Worm (Caenorhabditis elegans) whole organism, late embryonic: ENCODE results near the gene abts-2.

Experiments
- C38D4.7 ChIP-seq: fragments of 200-800 bp; sonication (Bioruptor generic); optimal IDR thresholded peaks from 2 replicates; lab custom pipeline; 2018; ENCODE audit warnings: mild to moderate bottlenecking, missing genetic modification characterization, moderate library complexity, missing compliant biosample characterization
- F13H6.1 ChIP-seq: sonication (generic microtip); optimal IDR thresholded peaks from 2 replicates; lab custom pipeline; 2016; ENCODE audit warnings: missing genetic modification characterization, missing compliant biosample characterization
- K02D7.2 ChIP-seq: sonication (generic microtip); optimal IDR thresholded peaks from 2 replicates; lab custom pipeline; 2017; ENCODE audit warnings: mild to moderate bottlenecking, missing genetic modification characterization, missing compliant biosample characterization
- Y22D7AL.16 ChIP-seq: sonication (generic microtip); optimal IDR thresholded peaks from 2 replicates; lab custom pipeline; 2016; ENCODE audit warnings: missing genetic modification characterization, missing compliant biosample characterization
- ceh-14 ChIP-seq: sonication (generic microtip); optimal IDR thresholded peaks from 2 replicates; lab custom pipeline; 2016; ENCODE audit warnings: missing genotype, missing genetic modification characterization, missing compliant biosample characterization
- ceh-18 ChIP-seq: sonication (generic microtip); optimal IDR thresholded peaks from 2 replicates; lab custom pipeline; 2016; ENCODE audit warnings: missing genetic modification characterization, missing compliant biosample characterization
- ceh-19 ChIP-seq: fragments of 200-800 bp; sonication (Bioruptor generic); optimal IDR thresholded peaks from 2 replicates; lab custom pipeline; 2018; ENCODE audit warnings: mild to moderate bottlenecking, missing genetic modification characterization, missing compliant biosample characterization
- ceh-2 ChIP-seq: sonication (generic microtip); optimal IDR thresholded peaks from 2 replicates; lab custom pipeline; 2016; ENCODE audit warnings: missing genotype, missing genetic modification characterization, missing compliant biosample characterization
- ceh-22 ChIP-seq: sonication (generic microtip); optimal IDR thresholded peaks from 2 replicates; lab custom pipeline; 2017; ENCODE audit warnings: missing biosample characterization, missing genetic modification characterization
- ceh-31 ChIP-seq: sonication (generic microtip); optimal IDR thresholded peaks from 2 replicates; lab custom pipeline; 2016; ENCODE audit warnings: missing genetic modification characterization, missing compliant biosample characterization
- ceh-34 ChIP-seq: sonication (generic microtip); optimal IDR thresholded peaks from 2 replicates; lab custom pipeline; 2016; ENCODE audit warnings: mild to moderate bottlenecking, missing genetic modification characterization, missing compliant biosample characterization
- ceh-45 ChIP-seq: fragments of 200-800 bp; sonication (Bioruptor generic); IDR thresholded peaks from 2 replicates; pipeline ENCODE4 v1.3.6; 2022; ENCODE audit warnings: missing genetic modification reagents, missing genetic modification characterization, missing compliant biosample characterization
- ceh-48 ChIP-seq: sonication (generic microtip); optimal IDR thresholded peaks from 2 replicates; lab custom pipeline; 2016; ENCODE audit warnings: missing genetic modification characterization, inconsistent platforms, missing compliant biosample characterization
- ceh-6 ChIP-seq: fragments of 200-800 bp; sonication (Bioruptor generic); optimal IDR thresholded peaks from 2 replicates; lab custom pipeline; 2018; ENCODE audit warnings: mild to moderate bottlenecking, missing genetic modification characterization, missing compliant biosample characterization
- dmd-4 ChIP-seq: sonication (generic microtip); optimal IDR thresholded peaks from 2 replicates; lab custom pipeline; 2016; ENCODE audit warnings: borderline replicate concordance, missing genetic modification characterization, missing compliant biosample characterization
- elt-2 ChIP-seq: sonication (generic microtip); optimal IDR thresholded peaks from 2 replicates; lab custom pipeline; 2016; ENCODE audit warnings: missing genetic modification reagents, missing genetic modification characterization, missing compliant biosample characterization
- elt-4 ChIP-seq: sonication (generic microtip); optimal IDR thresholded peaks from 2 replicates; lab custom pipeline; 2016; ENCODE audit warnings: missing genetic modification characterization, missing compliant biosample characterization
- eyg-1 ChIP-seq: sonication (generic microtip); optimal IDR thresholded peaks from 2 replicates; lab custom pipeline; 2016; ENCODE audit warnings: missing genotype, missing genetic modification characterization, missing compliant biosample characterization
- fkh-10 ChIP-seq: fragments of 150-350 bp; optimal IDR thresholded peaks from 2 replicates; lab custom pipeline; 2014; ENCODE audit warnings: missing biosample characterization, missing genetic modification reagents, missing genetic modification characterization
- fkh-6 ChIP-seq: sonication (generic microtip); optimal IDR thresholded peaks from 2 replicates; lab custom pipeline; 2016; ENCODE audit warnings: missing genetic modification characterization, missing compliant biosample characterization
- hlh-15 ChIP-seq: sonication (generic microtip); optimal IDR thresholded peaks from 2 replicates; lab custom pipeline; 2016; ENCODE audit warnings: missing genetic modification characterization, missing compliant biosample characterization
- hlh-30 ChIP-seq: sonication (generic microtip); optimal IDR thresholded peaks from 2 replicates; lab custom pipeline; 2017; ENCODE audit warnings: antibody characterized with exemption, missing genetic modification characterization, missing compliant biosample characterization; ENCODE audit not compliant: insufficient read depth
- lin-11 ChIP-seq: fragments of 200-800 bp; sonication (Bioruptor generic); optimal IDR thresholded peaks from 2 replicates; lab custom pipeline; 2018; ENCODE audit warnings: mild to moderate bottlenecking, missing genetic modification characterization, missing compliant biosample characterization
- mec-3 ChIP-seq: sonication (generic microtip); optimal IDR thresholded peaks from 2 replicates; lab custom pipeline; 2016; ENCODE audit warnings: borderline replicate concordance, missing genetic modification characterization, missing compliant biosample characterization
- nfya-1 ChIP-seq: sonication (generic microtip); optimal IDR thresholded peaks from 2 replicates; lab custom pipeline; 2017; ENCODE audit warnings: missing genetic modification characterization, mild to moderate bottlenecking, missing compliant biosample characterization, antibody characterized with exemption, moderate library complexity
- nhr-232 ChIP-seq: sonication (generic microtip); optimal IDR thresholded peaks from 2 replicates; lab custom pipeline; 2016; ENCODE audit warnings: missing genetic modification characterization, missing compliant biosample characterization
- npax-4 ChIP-seq: sonication (generic microtip); optimal IDR thresholded peaks from 2 replicates; lab custom pipeline; 2016; ENCODE audit warnings: missing genetic modification characterization, missing compliant biosample characterization
- odd-2 ChIP-seq: sonication (generic microtip); optimal IDR thresholded peaks from 2 replicates; lab custom pipeline; 2017; ENCODE audit warnings: antibody characterized with exemption, mild to moderate bottlenecking, missing genetic modification characterization, missing compliant biosample characterization
- pat-9 ChIP-seq: fragments of 200-800 bp; sonication (Bioruptor generic); optimal IDR thresholded peaks from 2 replicates; lab custom pipeline; 2018; ENCODE audit warnings: mild to moderate bottlenecking, missing genetic modification characterization, moderate library complexity, missing compliant biosample characterization
- rnt-1 ChIP-seq: sonication (generic microtip); optimal IDR thresholded peaks from 2 replicates; lab custom pipeline; 2016; ENCODE audit warnings: missing genetic modification characterization, missing compliant biosample characterization
- sox-2 ChIP-seq: fragments of 200-800 bp; sonication (Bioruptor generic); IDR thresholded peaks from 2 replicates; pipeline ENCODE4 v1.3.6; 2022; ENCODE audit warnings: missing genetic modification reagents, missing genetic modification characterization, missing compliant biosample characterization
- sox-4 ChIP-seq: sonication (generic microtip); optimal IDR thresholded peaks from 2 replicates; lab custom pipeline; 2017; ENCODE audit warnings: mild to moderate bottlenecking, missing genetic modification characterization, inconsistent platforms, missing compliant biosample characterization
- syd-9 ChIP-seq: sonication (generic microtip); optimal IDR thresholded peaks from 2 replicates; lab custom pipeline; 2016; ENCODE audit warnings: mild to moderate bottlenecking, missing genetic modification characterization, moderate library complexity, missing compliant biosample characterization
- tbx-2 ChIP-seq: sonication (generic microtip); optimal IDR thresholded peaks from 2 replicates; lab custom pipeline; 2016; ENCODE audit warnings: missing genetic modification characterization, missing compliant biosample characterization
- tbx-7 ChIP-seq: sonication (generic microtip); optimal IDR thresholded peaks from 2 replicates; lab custom pipeline; 2016; ENCODE audit warnings: missing genotype, missing genetic modification characterization, missing compliant biosample characterization
- ttx-3 ChIP-seq: sonication (generic microtip); optimal IDR thresholded peaks from 2 replicates; lab custom pipeline; 2016; ENCODE audit warnings: missing genetic modification reagents, missing genetic modification characterization, missing compliant biosample characterization
- unc-42 ChIP-seq: sonication (generic microtip); optimal IDR thresholded peaks from 2 replicates; lab custom pipeline; 2016; ENCODE audit warnings: missing genotype, missing genetic modification characterization, missing compliant biosample characterization
- unc-55 ChIP-seq: sonication (generic microtip); optimal IDR thresholded peaks from 2 replicates; lab custom pipeline; 2017; ENCODE audit warnings: missing biosample characterization, missing genetic modification reagents, missing genetic modification characterization

Gene abts-2

DNA sequence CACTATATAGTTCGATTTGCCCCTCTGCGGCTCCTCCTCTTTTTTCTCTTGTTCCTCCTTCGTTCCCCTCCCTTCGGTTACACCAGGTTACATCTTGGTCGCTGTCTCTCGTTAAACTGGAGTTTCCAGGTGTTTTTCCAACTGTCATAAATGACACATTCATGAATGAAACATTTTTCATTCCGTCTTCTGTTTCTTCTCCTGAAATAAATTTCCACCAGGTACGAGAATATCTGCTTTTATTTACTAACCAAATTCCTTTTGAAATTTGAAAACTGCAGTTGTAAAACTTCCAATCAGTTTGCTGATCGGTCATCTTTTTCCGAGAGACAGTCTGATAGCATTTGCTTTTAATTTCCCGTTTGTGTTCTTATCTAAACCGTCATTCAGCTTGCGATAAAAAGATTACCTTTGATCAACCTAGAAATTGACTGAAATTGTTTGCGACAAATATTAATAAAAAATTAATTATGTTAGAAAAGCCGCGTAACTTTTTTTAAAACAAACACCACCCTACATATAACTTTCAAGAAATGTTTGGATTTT lies 29.2 kb upstream of the abts-2 start, which contains the start of gene C35C5.10:
TSS of gene C35C5.10 (plus strand) at position 51 of the 546 bp plus-strand sequence.
- TF ChIP-seq fkh-6 = no peak
- TF ChIP-seq ttx-3 (tag; lab: Kevin White, UChicago) = no peak
- TF ChIP-seq Y22D7AL.16 (tag; lab: Kevin White, UChicago) = no peak
- TF ChIP-seq npax-4 = no peak
- no peak for TF ChIP-seq syd-9 (tag; lab: Kevin White, UChicago)
- no peak for TF ChIP-seq F13H6.1 (tag; lab: Kevin White, UChicago)
- no peak for TF ChIP-seq ceh-19 (GFP tag; lab: Kevin White, UChicago)
- no peak for TF ChIP-seq lin-11 (tag; lab: Kevin White, UChicago)
- no peak for TF ChIP-seq mec-3 (tag; lab: Kevin White, UChicago)
- no peak for TF ChIP-seq tbx-7 (tag; lab: Kevin White, UChicago)
- no peak for TF ChIP-seq ceh-18 (tag; lab: Kevin White, UChicago)
- no peak for TF ChIP-seq ceh-14 (tag; lab: Kevin White, UChicago)
- no peak for TF ChIP-seq C38D4.7 (GFP tag; lab: Kevin White, UChicago)
- no peak for TF ChIP-seq hlh-15 (tag; lab: Kevin White, UChicago)
- TF ChIP-seq hlh-30 = no peak
- TF ChIP-seq pat-9 (tag; lab: Kevin White, UChicago) = no peak
- TF ChIP-seq ceh-45 (GFP tag; lab: Robert Waterston, UW) = no peak

- TF ChIP-seq unc-42 (peak; percentile 94), K02D7.2 (tag; lab: Kevin White, UChicago) (no peak), ceh-34 (no peak), eyg-1 (no peak), elt-4 (tag; lab: Kevin White, UChicago) (no peak), lin-11 (tag; lab: Kevin White, UChicago) (no peak), nhr-232 (tag; lab: Kevin White, UChicago) (no peak), ceh-48 (tag; lab: Kevin White, UChicago) (no peak)
These were observed 27.3 kb upstream of the abts-2 start for ce11 chrX:11558156-11558555.

DNA sequence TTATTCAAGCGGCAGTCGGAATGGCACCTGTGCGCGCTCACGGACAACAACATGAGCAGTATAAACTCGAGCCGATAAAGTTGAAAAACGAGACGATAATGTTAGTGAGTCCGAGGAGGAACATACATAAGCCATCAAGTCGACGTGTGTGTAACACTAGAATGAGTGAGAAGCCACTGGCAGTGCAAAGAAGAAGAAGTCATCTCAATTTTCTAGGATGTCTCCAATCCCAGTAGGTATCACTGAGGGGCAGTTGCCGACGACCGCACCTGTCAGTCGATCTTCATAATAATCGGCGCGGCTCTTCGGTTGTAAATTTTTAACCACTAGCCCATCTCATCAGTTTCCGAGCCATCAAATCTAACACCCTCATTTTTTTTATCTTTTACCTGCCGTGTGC lies 25.4 kb upstream of the abts-2 start:
- TF ChIP-seq nfya-1 = no peak
- TF ChIP-seq rnt-1 (tag; lab: Kevin White, UChicago) = peak; percentile 61
- TF ChIP-seq unc-55 (GFP tag; lab: Kevin White, UChicago) = peak; percentile 29
- TF ChIP-seq ceh-34 = peak; percentile 65

- no peak for TF ChIP-seq ttx-3 (tag; lab: Kevin White, UChicago)
- no peak for TF ChIP-seq ceh-6
- no peak for TF ChIP-seq ceh-18 (tag; lab: Kevin White, UChicago)
- TF ChIP-seq elt-4 (tag; lab: Kevin White, UChicago) = no peak
- TF ChIP-seq fkh-10 (GFP tag; lab: Kevin White, UChicago) = no peak
- no peak for TF ChIP-seq nfya-1
- TF ChIP-seq unc-55 (GFP tag; lab: Kevin White, UChicago) = no peak
- TF ChIP-seq odd-2 (tag; lab: Kevin White, UChicago) = no peak
- no peak for TF ChIP-seq ceh-31
- no peak for TF ChIP-seq rnt-1 (tag; lab: Kevin White, UChicago)
- TF ChIP-seq sox-2 = no peak
- TF ChIP-seq sox-4 (tag; lab: Kevin White, UChicago) = no peak
- no peak for TF ChIP-seq ceh-2 (tag; lab: Kevin White, UChicago)
- no peak for TF ChIP-seq dmd-4 (tag; lab: Kevin White, UChicago)
- TF ChIP-seq ceh-22 = no peak
- no peak for TF ChIP-seq nhr-232 (tag; lab: Kevin White, UChicago)
- TF ChIP-seq ceh-45 (GFP tag; lab: Robert Waterston, UW) = no peak
- no peak for TF ChIP-seq elt-2 (tag; lab: Kevin White, UChicago)
- no peak for TF ChIP-seq tbx-2
- TF ChIP-seq F13H6.1 (tag; lab: Kevin White, UChicago) = no peak
These were observed 24.9 kb upstream of the abts-2 start, which contains the start of gene lev-8 for ce11 chrX:11560615-11561014. Gene lev-8 (plus strand): TSS chrX:11560915.
